Fruit fly (Drosophila melanogaster): ENCODE measurements around the gene Ref1.

The Ref1 gene

DNA sequence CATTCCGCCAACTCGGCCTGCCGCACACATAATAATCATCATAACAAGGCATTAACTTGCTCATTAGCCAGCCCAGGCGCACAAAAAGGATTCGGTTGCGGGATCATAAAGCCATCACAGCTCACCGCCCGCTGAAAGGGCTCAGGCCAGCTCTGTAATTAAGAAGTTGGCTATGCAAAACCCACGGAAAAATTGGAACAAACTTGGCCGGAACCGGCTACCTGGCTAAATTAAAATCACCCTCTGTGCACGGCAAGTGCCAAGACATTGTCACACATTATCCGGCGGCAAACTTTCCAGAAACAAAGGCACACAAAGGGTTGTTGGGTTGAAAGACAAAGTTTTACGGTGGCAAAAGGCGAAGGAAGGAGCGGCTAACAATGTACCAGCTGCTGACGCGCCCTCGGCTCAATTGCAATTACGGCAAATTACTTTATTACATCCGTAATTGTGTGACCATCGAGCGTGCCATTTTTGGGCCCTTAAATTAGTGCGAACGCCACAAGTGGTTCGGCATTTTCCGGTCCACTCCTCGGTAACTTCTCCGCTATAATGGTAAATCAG is 44.4 kb downstream of the Ref1 start:
- TF ChIP-seq psq (optimal IDR thresholded peaks at IDR 0.05) (no peak), pan (optimal IDR thresholded peaks at IDR 0.05) (no peak), CG8478 (optimal IDR thresholded peaks at IDR 0.05) (no peak), EcR (GFP tag; optimal IDR thresholded peaks at IDR 0.05) (no peak), usp (GFP tag; optimal IDR thresholded peaks at IDR 0.05) (no peak), Dll (optimal IDR thresholded peaks at IDR 0.05) (no peak)

DNA sequence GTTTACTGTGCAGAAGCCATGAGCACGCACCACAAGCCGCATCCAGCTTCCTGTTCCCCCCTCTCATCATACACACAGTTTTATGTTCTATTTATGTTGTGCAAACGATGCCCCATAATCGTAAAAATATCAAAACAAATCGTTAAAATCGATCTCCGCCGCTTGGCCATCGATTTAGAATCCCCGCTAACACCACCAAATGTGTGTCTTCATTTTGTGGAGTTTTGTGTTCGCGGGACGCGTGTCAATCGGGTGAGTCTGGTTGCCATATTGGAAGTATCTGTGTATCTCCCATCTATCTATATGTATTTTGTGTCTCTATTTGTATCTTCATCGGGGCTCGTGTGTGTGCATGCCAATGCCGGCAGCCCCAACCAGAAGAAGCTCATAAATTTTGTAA is 45.7 kb downstream of the Ref1 start:
- no peak for TF ChIP-seq pan (optimal IDR thresholded peaks at IDR 0.05)
- TF ChIP-seq CG8478 (optimal IDR thresholded peaks at IDR 0.05) = no peak
- TF ChIP-seq Dll (optimal IDR thresholded peaks at IDR 0.05) = no peak
- no peak for TF ChIP-seq usp (GFP tag; optimal IDR thresholded peaks at IDR 0.05)
- no peak for TF ChIP-seq psq (optimal IDR thresholded peaks at IDR 0.05)
- TF ChIP-seq EcR (GFP tag; optimal IDR thresholded peaks at IDR 0.05) = no peak

DNA sequence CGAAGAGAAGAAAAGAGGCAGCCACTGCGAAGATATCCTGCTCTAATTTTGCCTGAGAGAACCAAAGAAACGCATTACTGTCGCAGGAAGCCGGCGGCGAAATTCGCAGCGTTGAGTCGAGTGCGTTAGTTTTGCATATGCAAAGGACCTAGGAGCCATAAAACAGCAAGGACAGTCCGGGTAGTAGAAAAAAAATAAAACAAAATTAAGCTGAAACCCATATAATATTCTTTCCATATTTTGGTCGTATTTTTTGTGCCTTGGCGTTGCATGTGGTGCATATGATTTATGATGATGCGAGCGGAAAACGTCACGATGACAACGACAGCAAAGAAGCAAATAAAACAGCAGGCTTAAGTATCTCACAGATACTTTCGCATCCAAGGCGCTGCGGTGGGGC is 46.5 kb downstream of the Ref1 start:
- TF ChIP-seq CG8478 (optimal IDR thresholded peaks at IDR 0.05) (no peak), usp (GFP tag; optimal IDR thresholded peaks at IDR 0.05) (no peak), psq (optimal IDR thresholded peaks at IDR 0.05) (no peak), EcR (GFP tag; optimal IDR thresholded peaks at IDR 0.05) (no peak), Dll (optimal IDR thresholded peaks at IDR 0.05) (no peak), pan (optimal IDR thresholded peaks at IDR 0.05) (no peak)

DNA sequence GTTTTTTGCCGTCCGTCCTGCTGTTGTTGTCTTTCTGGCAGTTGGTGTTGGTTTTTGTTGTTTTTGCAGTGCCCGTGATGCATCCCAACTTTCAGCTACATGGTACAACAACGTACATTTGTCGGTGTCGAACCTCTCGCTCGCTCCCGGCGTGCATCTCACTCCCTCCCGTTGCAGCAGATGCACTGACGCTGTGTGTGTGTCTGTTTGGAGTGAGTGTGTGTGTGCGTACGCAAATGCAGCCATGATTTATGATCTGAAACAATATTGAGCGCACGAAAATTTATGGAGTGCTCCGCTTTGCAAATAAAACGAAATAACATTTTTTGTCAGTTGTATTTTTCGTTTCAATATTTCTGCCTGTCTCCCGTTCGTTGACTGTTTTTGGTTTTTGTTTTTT is 48.6 kb downstream of the Ref1 start:
- TF ChIP-seq usp (GFP tag; optimal IDR thresholded peaks at IDR 0.05) (no peak), psq (optimal IDR thresholded peaks at IDR 0.05) (no peak), CG8478 (optimal IDR thresholded peaks at IDR 0.05) (no peak), pan (optimal IDR thresholded peaks at IDR 0.05) (no peak), EcR (GFP tag; optimal IDR thresholded peaks at IDR 0.05) (no peak), Dll (optimal IDR thresholded peaks at IDR 0.05) (no peak)

DNA sequence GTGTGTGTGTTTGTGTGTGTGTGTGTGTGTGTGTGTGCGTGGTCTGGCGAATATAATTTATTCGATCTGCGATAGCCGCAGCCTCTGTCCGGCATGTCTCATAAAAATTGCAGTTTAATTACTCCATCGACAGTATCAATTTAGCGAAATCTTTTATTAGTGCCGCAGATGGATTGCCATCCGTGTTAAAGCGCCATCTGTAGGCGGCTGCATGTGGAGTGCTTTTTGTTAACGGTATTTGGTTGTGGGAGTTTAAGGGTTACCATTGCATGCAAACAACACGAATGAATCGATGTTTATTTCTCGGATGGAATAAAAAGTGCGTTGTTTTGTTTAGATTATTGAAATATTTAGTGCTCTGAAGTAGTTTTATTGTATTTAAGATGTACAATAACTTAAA is 50.8 kb downstream of the Ref1 start:
- TF ChIP-seq CG8478 (optimal IDR thresholded peaks at IDR 0.05) (no peak), EcR (GFP tag; optimal IDR thresholded peaks at IDR 0.05) (no peak), Dll (optimal IDR thresholded peaks at IDR 0.05) (no peak), pan (optimal IDR thresholded peaks at IDR 0.05) (no peak), psq (optimal IDR thresholded peaks at IDR 0.05) (no peak), usp (GFP tag; optimal IDR thresholded peaks at IDR 0.05) (no peak)

DNA sequence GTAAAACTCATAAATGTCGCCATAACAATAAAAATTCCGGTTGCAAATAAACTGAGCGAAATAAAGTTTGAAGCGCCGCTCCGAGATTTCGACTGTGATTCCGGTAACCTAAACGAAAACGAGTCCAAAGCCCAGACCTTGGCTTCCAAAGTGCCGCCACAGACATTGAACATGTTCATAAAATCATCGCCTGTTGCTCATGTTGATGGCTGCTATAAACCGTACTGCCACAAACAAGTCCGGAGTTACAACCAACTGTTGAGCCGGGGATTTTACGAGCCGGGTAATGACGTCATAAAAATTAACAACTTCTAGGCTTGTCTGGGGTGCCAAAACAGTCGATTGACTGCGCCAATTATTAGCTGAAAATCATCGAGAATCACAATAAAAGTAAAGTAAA is 51.6 kb downstream of the Ref1 start:
- TF ChIP-seq Dll (optimal IDR thresholded peaks at IDR 0.05) (no peak), usp (GFP tag; optimal IDR thresholded peaks at IDR 0.05) (no peak), pan (optimal IDR thresholded peaks at IDR 0.05) (no peak), CG8478 (optimal IDR thresholded peaks at IDR 0.05) (no peak), psq (optimal IDR thresholded peaks at IDR 0.05) (no peak), EcR (GFP tag; optimal IDR thresholded peaks at IDR 0.05) (no peak)
